Worm (Caenorhabditis elegans) whole organism, L3 larva: ENCODE measurements around the gene elt-3.

Source experiments
- R02D3.7 ChIP-seq: fragments of 150-350 bp; optimal IDR thresholded peaks from 2 replicates; lab custom pipeline; 2014; ENCODE audit warnings: missing biosample characterization, missing genetic modification characterization
- ZK546.5 ChIP-seq: sonication (generic microtip); optimal IDR thresholded peaks from 2 replicates; lab custom pipeline; 2017; ENCODE audit warnings: missing biosample characterization, missing genetic modification characterization
- aly-2 ChIP-seq: fragments of 150-350 bp; optimal IDR thresholded peaks from 2 replicates; lab custom pipeline; 2014; ENCODE audit warnings: missing biosample characterization, missing genetic modification characterization
- ama-1 ChIP-seq: fragments of 150-350 bp; optimal IDR thresholded peaks from 2 replicates; lab custom pipeline; 2018
- ceh-16 ChIP-seq: sonication (generic microtip); optimal IDR thresholded peaks from 2 replicates; lab custom pipeline; 2017; ENCODE audit warnings: missing biosample characterization, missing genetic modification characterization
- ceh-28 ChIP-seq: fragments of 150-350 bp; optimal IDR thresholded peaks from 2 replicates; lab custom pipeline; 2014; ENCODE audit warnings: missing biosample characterization, missing genetic modification reagents, missing genetic modification characterization
- ceh-82 ChIP-seq: fragments of 150-350 bp; optimal IDR thresholded peaks from 2 replicates; lab custom pipeline; 2014; ENCODE audit warnings: missing biosample characterization, missing genetic modification characterization
- ceh-9 ChIP-seq: sonication (generic microtip); optimal IDR thresholded peaks from 2 replicates; lab custom pipeline; 2018; ENCODE audit warnings: missing biosample characterization, missing genetic modification characterization
- daf-12 ChIP-seq: fragments of 150-350 bp; optimal IDR thresholded peaks from 2 replicates; lab custom pipeline; 2014; ENCODE audit warnings: missing biosample characterization, missing genetic modification reagents, missing genetic modification characterization
- egl-27 ChIP-seq: sonication (generic microtip); optimal IDR thresholded peaks from 4 replicates; lab custom pipeline; 2017; ENCODE audit warnings: missing biosample characterization, missing genetic modification reagents, missing genetic modification characterization
- egl-5 ChIP-seq: fragments of 150-350 bp; optimal IDR thresholded peaks from 2 replicates; lab custom pipeline; 2017; ENCODE audit warnings: missing biosample characterization, missing genetic modification reagents, missing genetic modification characterization, inconsistent platforms
- elt-1 ChIP-seq: fragments of 150-350 bp; optimal IDR thresholded peaks from 2 replicates; lab custom pipeline; 2014; ENCODE audit warnings: missing biosample characterization, missing genetic modification characterization
- elt-2 ChIP-seq: sonication (generic microtip); optimal IDR thresholded peaks from 2 replicates; lab custom pipeline; 2016; ENCODE audit warnings: missing genetic modification reagents, mild to moderate bottlenecking, missing genetic modification characterization, missing compliant biosample characterization
- elt-3 ChIP-seq, 3 experiments: fragments of 150-350 bp in 1 of 3; sonication (generic microtip) in 2 of 3; optimal IDR thresholded peaks; 2 replicates in 2 of 3; 4 replicates in 1 of 3; lab custom pipeline; 2014 to 2017; ENCODE audit warnings: missing biosample characterization in 3 of 3, missing genetic modification characterization in 3 of 3
- eor-1 ChIP-seq, 2 experiments: fragments of 150-350 bp; optimal IDR thresholded peaks; 2 replicates each; lab custom pipeline; 2014 to 2018; ENCODE audit warnings: missing biosample characterization in 2 of 2, missing genetic modification characterization in 2 of 2
- fkh-10 ChIP-seq: sonication (generic microtip); optimal IDR thresholded peaks from 2 replicates; lab custom pipeline; 2017; ENCODE audit warnings: missing biosample characterization, missing genetic modification reagents, missing genetic modification characterization
- fkh-2 ChIP-seq: fragments of 150-350 bp; optimal IDR thresholded peaks from 2 replicates; lab custom pipeline; 2014; ENCODE audit warnings: missing biosample characterization, missing genetic modification reagents, missing genetic modification characterization
- fos-1 ChIP-seq: fragments of 150-350 bp; optimal IDR thresholded peaks from 2 replicates; lab custom pipeline; 2014; ENCODE audit warnings: missing biosample characterization, missing genetic modification characterization
- hmg-11 ChIP-seq: sonication (generic microtip); optimal IDR thresholded peaks from 2 replicates; lab custom pipeline; 2016; ENCODE audit warnings: missing genetic modification characterization, missing compliant biosample characterization
- jun-1 ChIP-seq: fragments of 150-350 bp; optimal IDR thresholded peaks from 2 replicates; lab custom pipeline; 2014; ENCODE audit warnings: missing biosample characterization, missing genetic modification reagents, missing genetic modification characterization
- lin-15B ChIP-seq: fragments of 150-350 bp; optimal IDR thresholded peaks from 2 replicates; lab custom pipeline; 2014; ENCODE audit warnings: missing biosample characterization, missing genetic modification characterization
- lin-39 ChIP-seq: fragments of 150-350 bp; optimal IDR thresholded peaks from 2 replicates; lab custom pipeline; 2018; ENCODE audit warnings: missing biosample characterization, missing genetic modification reagents, missing genetic modification characterization
- lsy-12 ChIP-seq: sonication (generic microtip); optimal IDR thresholded peaks from 2 replicates; lab custom pipeline; 2016; ENCODE audit warnings: mild to moderate bottlenecking, missing genetic modification characterization, missing compliant biosample characterization
- mdl-1 ChIP-seq: fragments of 150-350 bp; optimal IDR thresholded peaks from 2 replicates; lab custom pipeline; 2014; ENCODE audit warnings: missing biosample characterization, missing genetic modification characterization
- mml-1 ChIP-seq: fragments of 150-350 bp; sonication (generic microtip); optimal IDR thresholded peaks from 3 replicates; lab custom pipeline; 2014; ENCODE audit warnings: missing biosample characterization, missing genetic modification characterization
- nfya-1 ChIP-seq: sonication (generic microtip); optimal IDR thresholded peaks from 2 replicates; lab custom pipeline; 2017; ENCODE audit warnings: missing genetic modification characterization, mild to moderate bottlenecking, missing compliant biosample characterization, antibody characterized with exemption, moderate library complexity; ENCODE audit not compliant: insufficient read depth
- nhr-11 ChIP-seq: fragments of 150-350 bp; optimal IDR thresholded peaks from 2 replicates; lab custom pipeline; 2014; ENCODE audit warnings: missing biosample characterization, missing genetic modification characterization
- nhr-12 ChIP-seq: fragments of 150-350 bp; optimal IDR thresholded peaks from 2 replicates; lab custom pipeline; 2014; ENCODE audit warnings: missing biosample characterization, missing genetic modification characterization
- nhr-23 ChIP-seq: fragments of 150-350 bp; optimal IDR thresholded peaks from 2 replicates; lab custom pipeline; 2014; ENCODE audit warnings: missing biosample characterization, missing genetic modification reagents, missing genetic modification characterization
- nhr-237 ChIP-seq: fragments of 150-350 bp; optimal IDR thresholded peaks from 2 replicates; lab custom pipeline; 2014; ENCODE audit warnings: missing biosample characterization, missing genetic modification characterization
- nhr-25 ChIP-seq: sonication (generic microtip); optimal IDR thresholded peaks from 2 replicates; lab custom pipeline; 2017; ENCODE audit warnings: missing biosample characterization, missing genetic modification characterization
- nhr-28 ChIP-seq: fragments of 150-350 bp; optimal IDR thresholded peaks from 2 replicates; lab custom pipeline; 2014; ENCODE audit warnings: missing biosample characterization, missing genetic modification characterization
- nhr-43 ChIP-seq: sonication (generic microtip); optimal IDR thresholded peaks from 2 replicates; lab custom pipeline; 2016; ENCODE audit warnings: mild to moderate bottlenecking, missing genetic modification characterization, missing compliant biosample characterization; ENCODE audit not compliant: poor library complexity, severe bottlenecking
- nhr-67 ChIP-seq: fragments of 150-350 bp; optimal IDR thresholded peaks from 2 replicates; lab custom pipeline; 2014; ENCODE audit warnings: missing biosample characterization, missing genetic modification characterization
- nhr-76 ChIP-seq: fragments of 150-350 bp; sonication (generic microtip); optimal IDR thresholded peaks from 5 replicates; lab custom pipeline; 2014; ENCODE audit warnings: missing biosample characterization, missing genetic modification characterization
- nhr-77 ChIP-seq: fragments of 150-350 bp; optimal IDR thresholded peaks from 2 replicates; lab custom pipeline; 2014; ENCODE audit warnings: missing biosample characterization, missing genetic modification characterization
- pha-4 ChIP-seq: fragments of 150-350 bp; optimal IDR thresholded peaks from 2 replicates; lab custom pipeline; 2014; ENCODE audit warnings: missing biosample characterization, missing genetic modification reagents, missing genetic modification characterization
- pqm-1 ChIP-seq: fragments of 150-350 bp; optimal IDR thresholded peaks from 2 replicates; lab custom pipeline; 2017; ENCODE audit warnings: missing biosample characterization, missing genetic modification characterization, inconsistent platforms
- sea-2 ChIP-seq: fragments of 150-350 bp; sonication (generic microtip); optimal IDR thresholded peaks from 4 replicates; lab custom pipeline; 2014; ENCODE audit warnings: missing biosample characterization, missing genetic modification reagents, missing genetic modification characterization
- skn-1 ChIP-seq: fragments of 150-350 bp; optimal IDR thresholded peaks from 2 replicates; lab custom pipeline; 2014; ENCODE audit warnings: missing biosample characterization, missing genetic modification characterization
- snpc-4 ChIP-seq: fragments of 150-350 bp; optimal IDR thresholded peaks from 2 replicates; lab custom pipeline; 2014; ENCODE audit warnings: missing biosample characterization, missing genetic modification characterization
- tbx-2 ChIP-seq: sonication (generic microtip); optimal IDR thresholded peaks from 2 replicates; lab custom pipeline; 2016; ENCODE audit warnings: mild to moderate bottlenecking, missing genetic modification characterization, missing compliant biosample characterization
- unc-39 ChIP-seq: sonication (generic microtip); optimal IDR thresholded peaks from 4 replicates; lab custom pipeline; 2017; ENCODE audit warnings: missing biosample characterization, missing genetic modification characterization
- unc-62 ChIP-seq: fragments of 150-350 bp; sonication (generic microtip); optimal IDR thresholded peaks from 4 replicates; lab custom pipeline; 2014; ENCODE audit warnings: missing biosample characterization, missing genetic modification reagents, missing genetic modification characterization
- zag-1 ChIP-seq: fragments of 150-350 bp; optimal IDR thresholded peaks from 2 replicates; lab custom pipeline; 2014; ENCODE audit warnings: missing biosample characterization, missing genetic modification characterization
- ztf-11 ChIP-seq: fragments of 150-350 bp; optimal IDR thresholded peaks from 2 replicates; lab custom pipeline; 2014; ENCODE audit warnings: missing biosample characterization, missing genetic modification characterization
- ztf-4 ChIP-seq: fragments of 150-350 bp; optimal IDR thresholded peaks from 2 replicates; lab custom pipeline; 2014; ENCODE audit warnings: missing biosample characterization, missing genetic modification characterization

The elt-3 gene

DNA sequence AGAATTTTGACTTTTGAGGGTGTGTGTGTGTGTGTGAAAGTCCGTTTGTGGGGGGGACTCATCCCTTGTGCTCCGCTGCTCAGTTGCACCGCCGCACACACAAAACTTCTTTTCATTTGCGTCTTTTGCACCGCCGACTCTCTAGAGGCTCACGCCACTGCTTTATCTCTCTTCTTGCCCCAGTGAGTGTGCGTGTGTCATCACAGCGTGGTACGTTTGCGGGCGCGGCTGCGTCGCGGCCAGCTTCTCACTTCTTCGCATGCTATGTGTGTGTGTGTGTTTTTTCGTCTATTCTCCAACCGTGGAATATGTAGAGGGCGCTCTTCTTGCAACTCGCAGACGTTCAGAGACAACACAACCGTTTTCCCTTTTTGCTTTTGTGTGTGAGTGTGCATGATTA lies 10.8 kb downstream of the elt-3 start:
- no peak for TF ChIP-seq zag-1
- no peak for TF ChIP-seq nhr-237 (tag; lab: Kevin White, UChicago)
- no peak for TF ChIP-seq egl-5 (tag; lab: Kevin White, UChicago)
- no peak for TF ChIP-seq ceh-82 (tag; lab: Kevin White, UChicago)
- no peak for TF ChIP-seq ztf-4 (tag; lab: Kevin White, UChicago)
- no peak for TF ChIP-seq nhr-67 (tag; lab: Kevin White, UChicago)
- no peak for TF ChIP-seq egl-27 (tag; lab: Kevin White, UChicago)
- no peak for TF ChIP-seq skn-1 (tag; lab: Kevin White, UChicago)
- no peak for TF ChIP-seq nhr-43
- no peak for TF ChIP-seq jun-1 (tag; lab: Kevin White, UChicago)
- peak; percentile 31 for TF ChIP-seq unc-62
- TF ChIP-seq nhr-76 (tag; lab: Kevin White, UChicago) = no peak
- TF ChIP-seq hmg-11 (tag; lab: Kevin White, UChicago) = peak; percentile 92
- peak; percentile 58 for TF ChIP-seq fkh-10 (GFP tag; lab: Kevin White, UChicago)
- TF ChIP-seq mdl-1 = peak; percentile 36
- no peak for TF ChIP-seq nhr-23 (tag; lab: Kevin White, UChicago)
- TF ChIP-seq mml-1 = no peak
- no peak for TF ChIP-seq aly-2 (tag; lab: Kevin White, UChicago)
- no peak for TF ChIP-seq eor-1 (tag; optimal IDR thresholded peaks at IDR 0.05; lab: Kevin White, UChicago)
- no peak for TF ChIP-seq ceh-28 (tag; lab: Kevin White, UChicago)
- no peak for TF ChIP-seq ceh-9 (tag; lab: Kevin White, UChicago)
- no peak for TF ChIP-seq ceh-16
- no peak for TF ChIP-seq nhr-77 (tag; lab: Kevin White, UChicago)
- TF ChIP-seq nhr-11 (tag; lab: Kevin White, UChicago) = no peak
- peak; percentile 32 for TF ChIP-seq pha-4 (tag; lab: Kevin White, UChicago)
- no peak for TF ChIP-seq fos-1 (tag; lab: Kevin White, UChicago)
- no peak for TF ChIP-seq nhr-28 (tag; lab: Kevin White, UChicago)
- TF ChIP-seq nfya-1 = peak; percentile 83
- no peak for TF ChIP-seq sea-2
- no peak for TF ChIP-seq elt-1 (tag; lab: Kevin White, UChicago)
- peak; percentile 84 for TF ChIP-seq snpc-4 (tag; lab: Kevin White, UChicago)
- no peak for TF ChIP-seq pqm-1 (tag; lab: Kevin White, UChicago)
- no peak for TF ChIP-seq unc-39 (tag; lab: Kevin White, UChicago)
- no peak for TF ChIP-seq ama-1 (lab: Kevin White, UChicago)
- TF ChIP-seq R02D3.7 (tag; lab: Kevin White, UChicago) = peak; percentile 21
- TF ChIP-seq lin-39 (tag; lab: Kevin White, UChicago) = peak; percentile 94
- TF ChIP-seq elt-2 (tag; lab: Kevin White, UChicago) = peak; percentile 23
- no peak for TF ChIP-seq nhr-12 (tag; lab: Kevin White, UChicago)
- TF ChIP-seq lin-15B (tag; lab: Kevin White, UChicago) = peak; percentile 65
- TF ChIP-seq ZK546.5 (tag; lab: Kevin White, UChicago) = no peak
- TF ChIP-seq tbx-2 (tag; lab: Kevin White, UChicago) = peak; percentile 50
- TF ChIP-seq daf-12 (tag; lab: Kevin White, UChicago) = no peak
- TF ChIP-seq fkh-2 (tag; lab: Kevin White, UChicago) = no peak
- no peak for TF ChIP-seq lsy-12
- no peak for TF ChIP-seq elt-3 (tag; optimal IDR thresholded peaks at IDR 0.05; lab: Kevin White, UChicago)
- TF ChIP-seq nhr-25 (tag; lab: Kevin White, UChicago) = no peak
- TF ChIP-seq ztf-11 = no peak
